Fruit fly (Drosophila melanogaster) whole organism, embryonic: ENCODE measurements around the gene Ssk.

ENCODE experiments used
- Antp ChIP-seq: fragments of 200-800 bp; sonication (Bioruptor generic); optimal IDR thresholded peaks from 3 replicates; lab custom pipeline; 2016; ENCODE audit warnings: missing biosample characterization, missing genetic modification characterization
- B-H2 ChIP-seq: fragments of 200-800 bp; sonication (Bioruptor generic); optimal IDR thresholded peaks from 2 replicates; lab custom pipeline; 2018; ENCODE audit warnings: missing biosample characterization, mild to moderate bottlenecking, missing genetic modification characterization
- BEAF-32 ChIP-seq: fragments of 200-800 bp; sonication (Bioruptor generic); optimal IDR thresholded peaks from 3 replicates; lab custom pipeline; 2017; ENCODE audit warnings: missing biosample characterization, missing genetic modification characterization, mild to moderate bottlenecking, moderate library complexity, missing genetic modification reagents
- Bgb ChIP-seq: fragments of 200-800 bp; sonication (Bioruptor generic); IDR thresholded peaks from 2 replicates; pipeline ENCODE4 v1.3.6; 2022; ENCODE audit warnings: missing biosample characterization, missing genetic modification characterization; ENCODE audit not compliant: partially characterized antibody
- CG11504 ChIP-seq: fragments of 200-800 bp; sonication (Bioruptor generic); optimal IDR thresholded peaks from 3 replicates; lab custom pipeline; 2019; ENCODE audit warnings: missing biosample characterization, mild to moderate bottlenecking, missing genetic modification characterization, moderate library complexity
- CG12299 ChIP-seq: fragments of 200-800 bp; sonication (Bioruptor generic); optimal IDR thresholded peaks from 2 replicates; lab custom pipeline; 2018; ENCODE audit warnings: missing biosample characterization, mild to moderate bottlenecking, missing genetic modification characterization
- CG12659 ChIP-seq: fragments of 200-800 bp; sonication (Bioruptor generic); optimal IDR thresholded peaks from 3 replicates; lab custom pipeline; 2017; ENCODE audit warnings: mild to moderate bottlenecking, missing biosample characterization, missing genetic modification reagents, missing genetic modification characterization
- CG14710 ChIP-seq: fragments of 200-800 bp; sonication (Bioruptor generic); optimal IDR thresholded peaks from 3 replicates; lab custom pipeline; 2019; ENCODE audit warnings: missing biosample characterization, mild to moderate bottlenecking, missing genetic modification characterization, moderate library complexity
- CG15601 ChIP-seq: fragments of 200-800 bp; sonication (Bioruptor generic); optimal IDR thresholded peaks from 3 replicates; lab custom pipeline; 2019; ENCODE audit warnings: missing biosample characterization, mild to moderate bottlenecking, missing genetic modification characterization, moderate library complexity
- CG16779 ChIP-seq: fragments of 200-800 bp; sonication (Bioruptor generic); IDR thresholded peaks from 2 replicates; pipeline ENCODE4 v1.3.6; 2022; ENCODE audit warnings: missing biosample characterization, missing genetic modification characterization
- CG17328 ChIP-seq: fragments of 200-800 bp; sonication (Bioruptor generic); IDR thresholded peaks from 2 replicates; pipeline ENCODE4 v1.3.6; 2022; ENCODE audit warnings: missing biosample characterization, missing genetic modification characterization
- CG17359 ChIP-seq: fragments of 200-800 bp; sonication (Bioruptor generic); optimal IDR thresholded peaks from 3 replicates; lab custom pipeline; 2018; ENCODE audit warnings: missing biosample characterization, mild to moderate bottlenecking, missing genetic modification characterization, moderate library complexity
- CG18262 ChIP-seq: fragments of 200-800 bp; optimal IDR thresholded peaks from 3 replicates; lab custom pipeline; 2019; ENCODE audit warnings: missing biosample characterization, mild to moderate bottlenecking, missing genetic modification characterization, moderate library complexity
- CG18619 ChIP-seq: fragments of 200-800 bp; sonication (Bioruptor generic); optimal IDR thresholded peaks from 3 replicates; lab custom pipeline; 2017; ENCODE audit warnings: missing biosample characterization, mild to moderate bottlenecking, missing genetic modification characterization
- CG2199 ChIP-seq: fragments of 200-800 bp; sonication (Bioruptor generic); IDR thresholded peaks from 3 replicates; pipeline ENCODE4 v1.3.6; 2022; ENCODE audit warnings: missing biosample characterization, missing genetic modification characterization
- CG3163 ChIP-seq: fragments of 200-800 bp; sonication (Bioruptor generic); optimal IDR thresholded peaks from 3 replicates; lab custom pipeline; 2016; ENCODE audit warnings: missing biosample characterization, missing genetic modification characterization
- CG3407 ChIP-seq: fragments of 200-800 bp; sonication (Bioruptor generic); optimal IDR thresholded peaks from 2 replicates; lab custom pipeline; 2018; ENCODE audit warnings: missing biosample characterization, mild to moderate bottlenecking, missing genetic modification characterization
- CG5180 ChIP-seq: fragments of 200-800 bp; sonication (Bioruptor generic); optimal IDR thresholded peaks from 3 replicates; lab custom pipeline; 2017; ENCODE audit warnings: missing biosample characterization, missing genetic modification characterization, mild to moderate bottlenecking, moderate library complexity, missing genetic modification reagents
- CG6654 ChIP-seq: fragments of 200-800 bp; sonication (Bioruptor generic); optimal IDR thresholded peaks from 2 replicates; lab custom pipeline; 2017; ENCODE audit warnings: missing biosample characterization, mild to moderate bottlenecking, missing genetic modification characterization
- CG8359 ChIP-seq: fragments of 200-800 bp; sonication (Bioruptor generic); optimal IDR thresholded peaks from 2 replicates; lab custom pipeline; 2017; ENCODE audit warnings: missing biosample characterization, mild to moderate bottlenecking, missing genetic modification characterization, borderline replicate concordance
- CTCF ChIP-seq: fragments of 200-800 bp; sonication (Bioruptor generic); optimal IDR thresholded peaks from 2 replicates; lab custom pipeline; 2017; ENCODE audit warnings: missing biosample characterization, mild to moderate bottlenecking, missing genetic modification characterization, moderate library complexity
- CoRest ChIP-seq: fragments of 200-800 bp; sonication (Bioruptor generic); optimal IDR thresholded peaks from 3 replicates; lab custom pipeline; 2018; ENCODE audit warnings: missing biosample characterization, mild to moderate bottlenecking, missing genetic modification characterization, moderate library complexity
- D19A ChIP-seq: fragments of 200-800 bp; optimal IDR thresholded peaks from 3 replicates; lab custom pipeline; 2019; ENCODE audit warnings: missing biosample characterization, mild to moderate bottlenecking, missing genetic modification characterization, moderate library complexity
- Deaf1 ChIP-seq: fragments of 200-800 bp; optimal IDR thresholded peaks from 3 replicates; lab custom pipeline; 2019; ENCODE audit warnings: missing biosample characterization, mild to moderate bottlenecking, missing genetic modification characterization, moderate library complexity
- Dek ChIP-seq: fragments of 200-800 bp; sonication (Bioruptor generic); optimal IDR thresholded peaks from 3 replicates; lab custom pipeline; 2019; ENCODE audit warnings: missing biosample characterization, mild to moderate bottlenecking, missing genetic modification characterization, moderate library complexity
- Hmr ChIP-seq: fragments of 200-800 bp; sonication (Bioruptor generic); optimal IDR thresholded peaks from 3 replicates; lab custom pipeline; 2017; ENCODE audit warnings: mild to moderate bottlenecking, missing biosample characterization, missing genetic modification reagents, missing genetic modification characterization
- Jarid2 ChIP-seq: fragments of 200-800 bp; sonication (Bioruptor generic); optimal IDR thresholded peaks from 3 replicates; lab custom pipeline; 2017; ENCODE audit warnings: mild to moderate bottlenecking, missing biosample characterization, missing genetic modification reagents, missing genetic modification characterization
- Lhr ChIP-seq: fragments of 200-800 bp; sonication (Bioruptor generic); optimal IDR thresholded peaks from 3 replicates; lab custom pipeline; 2017; ENCODE audit warnings: mild to moderate bottlenecking, missing biosample characterization, missing genetic modification reagents, missing genetic modification characterization
- Nf-YC ChIP-seq: fragments of 200-800 bp; optimal IDR thresholded peaks from 3 replicates; lab custom pipeline; 2019; ENCODE audit warnings: missing biosample characterization, mild to moderate bottlenecking, missing genetic modification characterization, moderate library complexity
- Opbp ChIP-seq: fragments of 200-800 bp; sonication (Bioruptor generic); IDR thresholded peaks from 3 replicates; pipeline ENCODE4 v1.3.6; 2022; ENCODE audit warnings: missing biosample characterization, missing genetic modification characterization; ENCODE audit not compliant: partially characterized antibody
- Stat92E ChIP-seq, 3 experiments: fragments of >200 bp in 2 of 3; fragments of 200-800 bp in 1 of 3; sonication (Bioruptor generic) in 1 of 3; optimal IDR thresholded peaks; 2 replicates each; lab custom pipeline; 2017 to 2019; ENCODE audit warnings: missing biosample characterization in 3 of 3, missing genetic modification characterization in 3 of 3, mild to moderate bottlenecking in 1 of 3, moderate library complexity in 1 of 3
- YL-1 ChIP-seq: fragments of 200-800 bp; sonication (Bioruptor generic); optimal IDR thresholded peaks from 3 replicates; lab custom pipeline; 2017; ENCODE audit warnings: missing biosample characterization, mild to moderate bottlenecking, missing genetic modification characterization
- aop ChIP-seq: fragments of 200-800 bp; sonication (Bioruptor generic); IDR thresholded peaks from 2 replicates; pipeline ENCODE4 v1.3.6; 2022; ENCODE audit warnings: missing biosample characterization, missing genetic modification characterization
- bsh ChIP-seq, 2 experiments: fragments of 200-800 bp; sonication (Bioruptor generic); optimal IDR thresholded peaks; 2 replicates each; lab custom pipeline; 2017 to 2018; ENCODE audit warnings: mild to moderate bottlenecking in 2 of 2, missing biosample characterization in 2 of 2, missing genetic modification characterization in 2 of 2, moderate library complexity in 1 of 2
- chm ChIP-seq: fragments of 200-800 bp; sonication (Bioruptor generic); IDR thresholded peaks from 2 replicates; pipeline ENCODE4 v1.3.6; 2022; ENCODE audit warnings: missing biosample characterization, missing genetic modification characterization
- crc ChIP-seq: fragments of 200-800 bp; sonication (Bioruptor generic); optimal IDR thresholded peaks from 2 replicates; lab custom pipeline; 2016; ENCODE audit warnings: missing biosample characterization, missing genetic modification characterization
- ewg ChIP-seq: fragments of 200-800 bp; sonication (Bioruptor generic); optimal IDR thresholded peaks from 3 replicates; lab custom pipeline; 2017; ENCODE audit warnings: mild to moderate bottlenecking, missing biosample characterization, missing genetic modification reagents, missing genetic modification characterization
- her ChIP-seq: fragments of 200-800 bp; sonication (Bioruptor generic); optimal IDR thresholded peaks from 2 replicates; lab custom pipeline; 2016; ENCODE audit warnings: missing biosample characterization, missing genetic modification characterization
- kay ChIP-seq: fragments of 200-800 bp; sonication (Bioruptor generic); optimal IDR thresholded peaks from 2 replicates; lab custom pipeline; 2016; ENCODE audit warnings: missing biosample characterization, missing genetic modification characterization
- lola ChIP-seq, 3 experiments: fragments of >200 bp in 2 of 3; fragments of 200-800 bp in 1 of 3; sonication (Bioruptor generic) in 1 of 3; optimal IDR thresholded peaks; 2 replicates each; lab custom pipeline; 2017 to 2019; ENCODE audit warnings: missing biosample characterization in 3 of 3, missing genetic modification characterization in 3 of 3, mild to moderate bottlenecking in 1 of 3, moderate library complexity in 1 of 3
- pum ChIP-seq: fragments of 200-800 bp; sonication (Bioruptor generic); optimal IDR thresholded peaks from 2 replicates; lab custom pipeline; 2016; ENCODE audit warnings: missing biosample characterization, missing genetic modification characterization
- sd ChIP-seq: fragments of 200-800 bp; sonication (Bioruptor generic); optimal IDR thresholded peaks from 3 replicates; lab custom pipeline; 2018; ENCODE audit warnings: missing biosample characterization, mild to moderate bottlenecking, missing genetic modification characterization, moderate library complexity
- sug ChIP-seq: fragments of 200-800 bp; optimal IDR thresholded peaks from 2 replicates; lab custom pipeline; 2019; ENCODE audit warnings: missing biosample characterization, mild to moderate bottlenecking, missing genetic modification characterization, moderate library complexity
- tap ChIP-seq: fragments of 200-800 bp; optimal IDR thresholded peaks from 3 replicates; lab custom pipeline; 2019; ENCODE audit warnings: missing biosample characterization, mild to moderate bottlenecking, missing genetic modification characterization, moderate library complexity
- trem ChIP-seq: fragments of 200-800 bp; optimal IDR thresholded peaks from 3 replicates; lab custom pipeline; 2019; ENCODE audit warnings: missing biosample characterization, mild to moderate bottlenecking, missing genetic modification characterization, moderate library complexity
- yki ChIP-seq: fragments of >200 bp; optimal IDR thresholded peaks from 3 replicates; lab custom pipeline; 2018

Ssk gene

dm6 chr3L:20186294-20187020 lies 1.9 kb upstream of the Ssk start (continued):
- TF ChIP-seq Lhr (GFP tag; lab: Kevin White, UChicago) (peak; percentile 1), Jarid2 (GFP tag; lab: Kevin White, UChicago) (peak; percentile 17), CTCF (GFP tag; lab: Kevin White, UChicago) (peak; percentile 27), her (GFP tag; lab: Kevin White, UChicago) (no peak), pum (GFP tag; lab: Kevin White, UChicago) (no peak), CG6654 (no peak), CG18619 (peak; percentile 6), Nf-YC (tag; lab: Kevin White, UChicago) (peak; percentile 35), CG8359 (GFP tag; lab: Kevin White, UChicago) (peak; percentile 7), Bgb (GFP tag; lab: Robert Waterston, UW) (0 out of 2 replicates have a peak, but pooled peaks have one; percentile 12), sug (tag; lab: Kevin White, UChicago) (peak; percentile 56), CG12659 (GFP tag; lab: Kevin White, UChicago) (peak; percentile 76), BEAF-32 (peak; percentile 16), CG17328 (GFP tag; lab: Robert Waterston, UW) (0 out of 2 replicates have a peak, but pooled peaks have one; percentile 18), kay (GFP tag; lab: Kevin White, UChicago) (peak; percentile 48), CoRest (tag; lab: Kevin White, UChicago) (peak; percentile 65), aop (GFP tag; lab: Robert Waterston, UW) (no peak), Opbp (0 out of 3 replicates have a peak, but pooled peaks have one; percentile 7), sd (tag; lab: Kevin White, UChicago) (peak; percentile 70), crc (GFP tag; lab: Kevin White, UChicago) (no peak), CG5180 (GFP tag; lab: Kevin White, UChicago) (peak; percentile 36), B-H2 (GFP tag; lab: Kevin White, UChicago) (peak; percentile 12), bsh (GFP tag; optimal IDR thresholded peaks at IDR 0.05; lab: Kevin White, UChicago) (peak; percentile 12 to 58), CG14710 (peak; percentile 24), CG12299 (tag; lab: Kevin White, UChicago) (peak; percentile 1), Dek (tag; lab: Kevin White, UChicago) (peak; percentile 37), CG3407 (GFP tag; lab: Kevin White, UChicago) (no peak), Antp (GFP tag; lab: Kevin White, UChicago) (no peak), CG18262 (tag; lab: Kevin White, UChicago) (peak; percentile 2), YL-1 (GFP tag; lab: Kevin White, UChicago) (peak; percentile 66), CG17359 (tag; lab: Kevin White, UChicago) (no peak), trem (tag; lab: Kevin White, UChicago) (peak; percentile 16), CG2199 (GFP tag; lab: Robert Waterston, UW) (peak; percentile 31; the same call in 1 of the 3 replicates), Deaf1 (tag; lab: Kevin White, UChicago) (peak; percentile 26), CG3163 (GFP tag; lab: Kevin White, UChicago) (peak; percentile 100), CG15601 (tag; lab: Kevin White, UChicago) (peak; percentile 61), lola (GFP tag; optimal IDR thresholded peaks at IDR 0.05; lab: Kevin White, UChicago) (peak in 2 of 3 experiments; percentile 7 to 19), tap (tag; lab: Kevin White, UChicago) (peak; percentile 19), CG11504 (tag; lab: Kevin White, UChicago) (peak; percentile 27), chm (peak; percentile 78; the same call in 1 of the 2 replicates), Stat92E (GFP tag; optimal IDR thresholded peaks at IDR 0.05; lab: Kevin White, UChicago) (peak in 1 of 3 experiments; percentile 50), ewg (GFP tag; lab: Kevin White, UChicago) (peak; percentile 44), yki (lab: Kevin White, UChicago) (peak; percentile 18), D19A (tag; lab: Kevin White, UChicago) (peak; percentile 44), CG16779 (GFP tag; lab: Robert Waterston, UW) (no peak), Hmr (GFP tag; lab: Kevin White, UChicago) (peak; percentile 39)
- TF ChIP-seq, all 482 proteins: peak for 97
